Fruit fly (Drosophila melanogaster) whole organism, embryonic: ENCODE measurements around the gene Gdi.
A peak's percentile ranks its signal among the peaks of the same experiment; 100 is the strongest.

Experiments
- Awh ChIP-seq: fragments of 200-800 bp; sonication (Bioruptor generic); IDR thresholded peaks from 2 replicates; pipeline ENCODE4, ENCODE4 v1.3.6; 2022; ENCODE audit warnings: missing biosample characterization, missing genetic modification characterization
- CG10147 ChIP-seq: fragments of 200-800 bp; sonication (Bioruptor generic); optimal IDR thresholded peaks from 2 replicates; lab custom pipeline; 2019; ENCODE audit warnings: missing biosample characterization, mild to moderate bottlenecking, missing genetic modification characterization, moderate library complexity
- CG10654 ChIP-seq: fragments of 200-800 bp; sonication (Bioruptor generic); optimal IDR thresholded peaks from 2 replicates; lab custom pipeline; 2016; ENCODE audit warnings: missing biosample characterization, missing genetic modification characterization
- CG11504 ChIP-seq: fragments of 200-800 bp; sonication (Bioruptor generic); optimal IDR thresholded peaks from 3 replicates; lab custom pipeline; 2019; ENCODE audit warnings: missing biosample characterization, mild to moderate bottlenecking, missing genetic modification characterization, moderate library complexity
- CG11560 ChIP-seq: fragments of 200-800 bp; sonication (Bioruptor generic); IDR thresholded peaks from 3 replicates; pipeline ENCODE4 v1.3.6; 2022; ENCODE audit warnings: missing biosample characterization, missing genetic modification characterization
- CG11695 ChIP-seq: fragments of 200-800 bp; sonication (Bioruptor generic); IDR thresholded peaks from 3 replicates; pipeline ENCODE4 v1.3.6; 2022; ENCODE audit warnings: missing biosample characterization, missing genetic modification characterization
- CG12391 ChIP-seq: fragments of 200-800 bp; sonication (Bioruptor generic); optimal IDR thresholded peaks from 3 replicates; lab custom pipeline; 2018; ENCODE audit warnings: missing biosample characterization, mild to moderate bottlenecking, missing genetic modification characterization, moderate library complexity
- CG12769 ChIP-seq: fragments of 200-800 bp; sonication (Bioruptor generic); optimal IDR thresholded peaks from 2 replicates; lab custom pipeline; 2019; ENCODE audit warnings: missing biosample characterization, mild to moderate bottlenecking, missing genetic modification characterization, moderate library complexity
- CG14441 ChIP-seq: fragments of 200-800 bp; sonication (Bioruptor generic); IDR thresholded peaks from 2 replicates; pipeline ENCODE4 v1.3.6; 2022; ENCODE audit warnings: missing biosample characterization, missing genetic modification characterization
- CG1602 ChIP-seq: fragments of 200-800 bp; sonication (Bioruptor generic); optimal IDR thresholded peaks from 3 replicates; lab custom pipeline; 2016; ENCODE audit warnings: missing biosample characterization, missing genetic modification characterization
- CG1603 ChIP-seq: fragments of 200-800 bp; sonication (Bioruptor generic); optimal IDR thresholded peaks from 2 replicates; lab custom pipeline; 2019; ENCODE audit warnings: missing biosample characterization, mild to moderate bottlenecking, missing genetic modification characterization, moderate library complexity
- CG17612 ChIP-seq: fragments of 200-800 bp; sonication (Bioruptor generic); IDR thresholded peaks from 2 replicates; pipeline ENCODE4 v1.3.6; 2022; ENCODE audit warnings: missing biosample characterization, missing genetic modification characterization
- CG18599 ChIP-seq: fragments of 200-800 bp; sonication (Bioruptor generic); optimal IDR thresholded peaks from 3 replicates; lab custom pipeline; 2017; ENCODE audit warnings: missing biosample characterization, missing genetic modification characterization, mild to moderate bottlenecking, moderate library complexity, missing genetic modification reagents
- CG31365 ChIP-seq: fragments of 200-800 bp; sonication (Bioruptor generic); optimal IDR thresholded peaks from 2 replicates; lab custom pipeline; 2018; ENCODE audit warnings: missing biosample characterization, mild to moderate bottlenecking, missing genetic modification characterization
- CG32532 ChIP-seq: fragments of 200-800 bp; sonication (Bioruptor generic); IDR thresholded peaks from 2 replicates; pipeline ENCODE4 v1.3.6; 2022; ENCODE audit warnings: missing biosample characterization, missing genetic modification characterization
- CG33213 ChIP-seq: fragments of 200-800 bp; sonication (Bioruptor generic); optimal IDR thresholded peaks from 3 replicates; lab custom pipeline; 2016; ENCODE audit warnings: missing biosample characterization, missing genetic modification characterization
- CG7556 ChIP-seq: fragments of 200-800 bp; sonication (Bioruptor generic); optimal IDR thresholded peaks from 2 replicates; lab custom pipeline; 2017; ENCODE audit warnings: missing biosample characterization, mild to moderate bottlenecking, missing genetic modification characterization
- CG7839 ChIP-seq: fragments of 200-800 bp; sonication (Bioruptor generic); optimal IDR thresholded peaks from 3 replicates; lab custom pipeline; 2018; ENCODE audit warnings: missing biosample characterization, mild to moderate bottlenecking, missing genetic modification characterization, moderate library complexity
- CG7928 ChIP-seq: fragments of 200-800 bp; sonication (Bioruptor generic); optimal IDR thresholded peaks from 2 replicates; lab custom pipeline; 2017; ENCODE audit warnings: missing biosample characterization, mild to moderate bottlenecking, missing genetic modification characterization
- CG9817 ChIP-seq: fragments of 200-800 bp; sonication (Bioruptor generic); optimal IDR thresholded peaks from 2 replicates; lab custom pipeline; 2018; ENCODE audit warnings: missing biosample characterization, mild to moderate bottlenecking, missing genetic modification characterization, moderate library complexity
- D19B ChIP-seq: fragments of 200-800 bp; sonication (Bioruptor generic); optimal IDR thresholded peaks from 2 replicates; lab custom pipeline; 2017; ENCODE audit warnings: missing biosample characterization, mild to moderate bottlenecking, missing genetic modification characterization
- Dref ChIP-seq: fragments of 200-800 bp; sonication (Bioruptor generic); IDR thresholded peaks from 2 replicates; pipeline ENCODE4 v1.3.6; 2022; ENCODE audit warnings: missing biosample characterization, missing genetic modification characterization
- Fer3 ChIP-seq: fragments of 200-800 bp; sonication (Bioruptor generic); optimal IDR thresholded peaks from 2 replicates; lab custom pipeline; 2018; ENCODE audit warnings: missing biosample characterization, mild to moderate bottlenecking, missing genetic modification characterization, moderate library complexity
- Hr3 ChIP-seq: fragments of 200-800 bp; sonication (Bioruptor generic); optimal IDR thresholded peaks from 3 replicates; lab custom pipeline; 2016; ENCODE audit warnings: missing biosample characterization, missing genetic modification characterization
- Lhr ChIP-seq: fragments of 200-800 bp; sonication (Bioruptor generic); optimal IDR thresholded peaks from 3 replicates; lab custom pipeline; 2017; ENCODE audit warnings: mild to moderate bottlenecking, missing biosample characterization, missing genetic modification reagents, missing genetic modification characterization
- Lim3 ChIP-seq: fragments of 200-800 bp; sonication (Bioruptor generic); IDR thresholded peaks from 2 replicates; pipeline ENCODE4 v1.3.6; 2022; ENCODE audit warnings: missing biosample characterization, missing genetic modification characterization
- MESR4 ChIP-seq: fragments of 200-800 bp; sonication (Bioruptor generic); optimal IDR thresholded peaks from 2 replicates; lab custom pipeline; 2018; ENCODE audit warnings: missing biosample characterization, mild to moderate bottlenecking, missing genetic modification characterization, moderate library complexity
- Mad ChIP-seq: fragments of 200-800 bp; sonication (Bioruptor generic); optimal IDR thresholded peaks from 2 replicates; lab custom pipeline; 2016; ENCODE audit warnings: missing biosample characterization, missing genetic modification characterization
- Nf-YA ChIP-seq: fragments of 200-800 bp; sonication (Bioruptor generic); IDR thresholded peaks from 2 replicates; pipeline ENCODE4 v1.3.6; 2022; ENCODE audit warnings: missing biosample characterization, missing genetic modification characterization
- Pdp1 ChIP-seq, 2 experiments: fragments of 200-800 bp; sonication (Bioruptor generic); optimal IDR thresholded peaks; 3 replicates each; lab custom pipeline; 2016; ENCODE audit warnings: missing biosample characterization in 2 of 2, missing genetic modification characterization in 2 of 2, mild to moderate bottlenecking in 1 of 2, moderate library complexity in 1 of 2
- Sry-δ ChIP-seq: fragments of 200-800 bp; sonication (Bioruptor generic); optimal IDR thresholded peaks from 2 replicates; lab custom pipeline; 2016; ENCODE audit warnings: missing biosample characterization, missing genetic modification characterization
- Usf ChIP-seq: fragments of 200-800 bp; sonication (Bioruptor generic); optimal IDR thresholded peaks from 2 replicates; lab custom pipeline; 2017; ENCODE audit warnings: missing genotype, missing biosample characterization, missing genetic modification characterization
- abd-A ChIP-seq: fragments of 200-800 bp; sonication (Bioruptor generic); optimal IDR thresholded peaks from 3 replicates; lab custom pipeline; 2019; ENCODE audit warnings: missing biosample characterization, mild to moderate bottlenecking, missing genetic modification characterization, moderate library complexity
- al ChIP-seq: fragments of 200-800 bp; sonication (Bioruptor generic); IDR thresholded peaks from 2 replicates; pipeline ENCODE4 v1.3.6; 2022; ENCODE audit warnings: missing biosample characterization, missing genetic modification characterization
- bcd ChIP-seq: fragments of 200-800 bp; sonication (Bioruptor generic); optimal IDR thresholded peaks from 2 replicates; lab custom pipeline; 2017; ENCODE audit warnings: missing biosample characterization, mild to moderate bottlenecking, missing genetic modification characterization
- gem ChIP-seq: fragments of 200-800 bp; sonication (Bioruptor generic); optimal IDR thresholded peaks from 2 replicates; lab custom pipeline; 2019; ENCODE audit warnings: missing biosample characterization, mild to moderate bottlenecking, missing genetic modification characterization, moderate library complexity
- gfzf ChIP-seq: fragments of 200-800 bp; sonication (Bioruptor generic); optimal IDR thresholded peaks from 2 replicates; lab custom pipeline; 2016; ENCODE audit warnings: missing biosample characterization, mild to moderate bottlenecking, missing genetic modification characterization, moderate library complexity
- grau ChIP-seq: fragments of 200-800 bp; optimal IDR thresholded peaks from 3 replicates; lab custom pipeline; 2019; ENCODE audit warnings: missing biosample characterization, mild to moderate bottlenecking, missing genetic modification characterization, moderate library complexity
- hkb ChIP-seq, 2 experiments: fragments of 200-800 bp in 1 of 2; fragments of >200 bp in 1 of 2; sonication (Bioruptor generic) in 1 of 2; IDR thresholded peaks in 1 of 2; optimal IDR thresholded peaks in 1 of 2; 2 replicates each; pipeline versions ENCODE4 v1.3.6 to Lab custom; 2017 to 2022; ENCODE audit warnings: missing biosample characterization in 1 of 2, missing genetic modification characterization in 1 of 2
- insv ChIP-seq, 2 experiments: fragments of 200-800 bp; sonication (Bioruptor generic); optimal IDR thresholded peaks; 3 replicates each; lab custom pipeline; 2016 to 2018; ENCODE audit warnings: missing biosample characterization in 2 of 2, missing genetic modification characterization in 2 of 2
- jigr1 ChIP-seq: fragments of 200-800 bp; sonication (Bioruptor generic); IDR thresholded peaks from 3 replicates; pipeline ENCODE4 v1.3.6; 2022; ENCODE audit warnings: missing biosample characterization, missing genetic modification characterization
- ken ChIP-seq: fragments of 200-800 bp; sonication (Bioruptor generic); IDR thresholded peaks from 3 replicates; pipeline ENCODE4 v1.3.6; 2022; ENCODE audit warnings: missing biosample characterization, missing genetic modification characterization
- lab ChIP-seq: fragments of 200-800 bp; sonication (Bioruptor generic); optimal IDR thresholded peaks from 3 replicates; lab custom pipeline; 2017; ENCODE audit warnings: missing biosample characterization, missing genetic modification characterization, mild to moderate bottlenecking, moderate library complexity, missing genetic modification reagents
- pho ChIP-seq: fragments of 200-800 bp; sonication (Bioruptor generic); optimal IDR thresholded peaks from 2 replicates; lab custom pipeline; 2016; ENCODE audit warnings: missing biosample characterization, missing genetic modification characterization
- tup ChIP-seq: fragments of 200-800 bp; sonication (Bioruptor generic); optimal IDR thresholded peaks from 2 replicates; lab custom pipeline; 2016; ENCODE audit warnings: missing biosample characterization, mild to moderate bottlenecking, missing genetic modification characterization, moderate library complexity
- twi ChIP-seq: fragments of 200-800 bp; optimal IDR thresholded peaks from 2 replicates; lab custom pipeline; 2019; ENCODE audit warnings: missing biosample characterization, mild to moderate bottlenecking, missing genetic modification characterization, moderate library complexity
- unc-4 ChIP-seq: fragments of 200-800 bp; sonication (Bioruptor generic); IDR thresholded peaks from 2 replicates; pipeline ENCODE4 v1.3.6; 2022; ENCODE audit warnings: missing biosample characterization, missing genetic modification characterization; ENCODE audit not compliant: partially characterized antibody
- zf30C ChIP-seq: fragments of 200-800 bp; sonication (Bioruptor generic); optimal IDR thresholded peaks from 3 replicates; lab custom pipeline; 2018; ENCODE audit warnings: missing biosample characterization, mild to moderate bottlenecking, missing genetic modification characterization

Gdi gene

dm6 chr2L:9496378-9497284 lies 2.0 kb upstream of the Gdi start (continued):
- peak; percentile 9 for TF ChIP-seq bcd (GFP tag; lab: Kevin White, UChicago)
- no peak for TF ChIP-seq CG7839
- peak; percentile 20 for TF ChIP-seq CG1603 (tag; lab: Kevin White, UChicago)
- no peak for TF ChIP-seq CG18599 (GFP tag; lab: Kevin White, UChicago)
- TF ChIP-seq CG11695 (GFP tag; lab: Robert Waterston, UW) = 0 out of 3 replicates have a peak, but pooled peaks have one; percentile 21
- TF ChIP-seq pho (GFP tag; lab: Kevin White, UChicago) = no peak
- no peak for TF ChIP-seq Pdp1 (GFP tag; optimal IDR thresholded peaks at IDR 0.05; lab: Kevin White, UChicago)
- no peak for TF ChIP-seq CG10147 (GFP tag; lab: Kevin White, UChicago)
- TF ChIP-seq CG17612 (GFP tag; lab: Robert Waterston, UW) = no peak
- TF ChIP-seq Usf (GFP tag; lab: Kevin White, UChicago) = no peak
- no peak for TF ChIP-seq lab (GFP tag; lab: Kevin White, UChicago)
- no peak for TF ChIP-seq D19B
- no peak for TF ChIP-seq twi (tag; lab: Kevin White, UChicago)
- TF ChIP-seq Lim3 (GFP tag; lab: Robert Waterston, UW) = no peak
- no peak for TF ChIP-seq CG12391 (tag; lab: Kevin White, UChicago)
- no peak for TF ChIP-seq CG7928 (GFP tag; lab: Kevin White, UChicago)
- TF ChIP-seq CG11560 (tag; lab: Robert Waterston, UW) = no peak
- peak; percentile 2 for TF ChIP-seq gfzf (GFP tag; lab: Kevin White, UChicago)
- TF ChIP-seq CG32532 = no peak
- TF ChIP-seq Fer3 (tag; lab: Kevin White, UChicago) = no peak
- TF ChIP-seq Sry-δ (GFP tag; lab: Kevin White, UChicago) = no peak
- no peak for TF ChIP-seq unc-4 (GFP tag; lab: Robert Waterston, UW)
- peak; percentile 50 for TF ChIP-seq abd-A
- TF ChIP-seq CG12769 (tag; lab: Kevin White, UChicago) = peak; percentile 39
- no peak for TF ChIP-seq jigr1 (GFP tag; lab: Robert Waterston, UW)
- no peak for TF ChIP-seq CG10654 (GFP tag; lab: Kevin White, UChicago)
- no peak for TF ChIP-seq CG11504
- TF ChIP-seq CG9817 (tag; lab: Kevin White, UChicago) = no peak
- no peak for TF ChIP-seq tup (GFP tag; lab: Kevin White, UChicago)
- no peak for TF ChIP-seq Nf-YA
- peak; percentile 6 for TF ChIP-seq CG7556 (GFP tag; lab: Kevin White, UChicago)
- TF ChIP-seq grau = no peak
- TF ChIP-seq ken (GFP tag; lab: Robert Waterston, UW) = no peak
- TF ChIP-seq zf30C = no peak
- no peak for TF ChIP-seq al (GFP tag; lab: Robert Waterston, UW)
- no peak for TF ChIP-seq Mad (GFP tag; lab: Kevin White, UChicago)
- no peak for TF ChIP-seq CG1602
- peak; percentile 16 for TF ChIP-seq gem (tag; lab: Kevin White, UChicago)
- no peak for TF ChIP-seq MESR4 (GFP tag; lab: Kevin White, UChicago)
- peak; percentile 44; the same call in 1 of the 2 replicates for TF ChIP-seq CG14441
- TF ChIP-seq Dref (GFP tag; lab: Robert Waterston, UW) = no peak
- no peak for TF ChIP-seq insv (GFP tag; optimal IDR thresholded peaks at IDR 0.05; lab: Kevin White, UChicago)
- TF ChIP-seq CG31365 (tag; lab: Kevin White, UChicago) = no peak
- no peak for TF ChIP-seq Hr3 (GFP tag; lab: Kevin White, UChicago)
- no peak for TF ChIP-seq Lhr
- no peak for TF ChIP-seq hkb (optimal IDR thresholded peaks at IDR 0.05; lab: Kevin White, UChicago)
- TF ChIP-seq hkb (GFP tag; IDR thresholded peaks at IDR 0.05; lab: Robert Waterston, UW) = no peak
- no peak for TF ChIP-seq CG33213 (GFP tag; lab: Kevin White, UChicago)
- no peak for TF ChIP-seq Awh (GFP tag; lab: Robert Waterston, UW)
